Fruit fly (Drosophila melanogaster): ENCODE results near the gene Gr66a.
A peak's percentile ranks its signal among the peaks of the same experiment; 100 is the strongest.

Gene Gr66a

dm6 chr3L:8340264-8341095 lies 33.7 kb upstream of the Gr66a start, which contains the start of the genes Prim1 and CG7083 (continued):
- TF ChIP-seq CG4854 (GFP tag; optimal IDR thresholded peaks at IDR 0.05) (peak; percentile 48), Dek (tag; optimal IDR thresholded peaks at IDR 0.05) (no peak), CG15601 (tag; optimal IDR thresholded peaks at IDR 0.05) (peak; percentile 34), fu2 (GFP tag; optimal IDR thresholded peaks at IDR 0.05) (peak; percentile 32), dm (GFP tag; optimal IDR thresholded peaks at IDR 0.05) (peak; percentile 43), ash1 (GFP tag; optimal IDR thresholded peaks at IDR 0.05) (no peak), en (GFP tag; optimal IDR thresholded peaks at IDR 0.05) (peak; percentile 32), Hr51 (GFP tag; optimal IDR thresholded peaks at IDR 0.05) (peak; percentile 57 to 66), CG2129 (GFP tag; IDR thresholded peaks at IDR 0.05; ENCODE audit: partially characterized antibody) (no peak), Fer2 (tag; optimal IDR thresholded peaks at IDR 0.05) (no peak), gro (GFP tag; optimal IDR thresholded peaks at IDR 0.05) (peak; percentile 69), CG17328 (GFP tag; IDR thresholded peaks at IDR 0.05) (peak; percentile 52), Hsf (GFP tag; optimal IDR thresholded peaks at IDR 0.05) (peak; percentile 66), twi (tag; optimal IDR thresholded peaks at IDR 0.05) (no peak), sisA (GFP tag; IDR thresholded peaks at IDR 0.05) (0 out of 2 replicates have a peak, but pooled peaks have one; percentile 22), Ssrp (tag; optimal IDR thresholded peaks at IDR 0.05) (peak; percentile 14), CG11085 (GFP tag; IDR thresholded peaks at IDR 0.05) (no peak), cato (GFP tag; optimal IDR thresholded peaks at IDR 0.05; ENCODE audit: borderline replicate concordance) (no peak), salm (tag; optimal IDR thresholded peaks at IDR 0.05) (peak; percentile 20), disco-r (GFP tag; optimal IDR thresholded peaks at IDR 0.05) (no peak), Trl (optimal IDR thresholded peaks at IDR 0.05) (no peak), Trl (GFP tag; optimal IDR thresholded peaks at IDR 0.05) (peak; percentile 65), row (GFP tag; IDR thresholded peaks at IDR 0.05) (peak; percentile 68), CG10654 (GFP tag; optimal IDR thresholded peaks at IDR 0.05) (peak; percentile 54), CG2199 (GFP tag; IDR thresholded peaks at IDR 0.05) (no peak), CG32532 (GFP tag; IDR thresholded peaks at IDR 0.05) (peak; percentile 58; the same call in 1 of the 2 replicates), trh (GFP tag; optimal IDR thresholded peaks at IDR 0.05) (no peak), so (GFP tag; IDR thresholded peaks at IDR 0.05) (no peak), eve (GFP tag; optimal IDR thresholded peaks at IDR 0.05) (no peak), CG2116 (GFP tag; optimal IDR thresholded peaks at IDR 0.05) (peak; percentile 67), Nf-YB (GFP tag; optimal IDR thresholded peaks at IDR 0.05) (no peak), shn (GFP tag; optimal IDR thresholded peaks at IDR 0.05) (peak; percentile 47), Stat92E (GFP tag; optimal IDR thresholded peaks at IDR 0.05) (no peak), D19A (tag; optimal IDR thresholded peaks at IDR 0.05) (no peak), Blimp-1 (GFP tag; optimal IDR thresholded peaks at IDR 0.05) (peak; percentile 17), Sox102F (GFP tag; optimal IDR thresholded peaks at IDR 0.05) (peak; percentile 53), Neu2 (GFP tag; optimal IDR thresholded peaks at IDR 0.05; ENCODE audit: borderline replicate concordance) (no peak), onecut (GFP tag; IDR thresholded peaks at IDR 0.05) (peak; percentile 24; the same call in 1 of the 2 replicates), CG15011 (GFP tag; optimal IDR thresholded peaks at IDR 0.05) (no peak), Dbx (GFP tag; IDR thresholded peaks at IDR 0.05) (0 out of 3 replicates have a peak, but pooled peaks have one; percentile 43), pan (optimal IDR thresholded peaks at IDR 0.05) (no peak), pan (GFP tag; optimal IDR thresholded peaks at IDR 0.05 in 1 of 2, IDR thresholded peaks at IDR 0.05 in 1 of 2) (peak in 1 of 2 experiments; percentile 64), hth (optimal IDR thresholded peaks at IDR 0.05) (no peak), CoRest (tag; optimal IDR thresholded peaks at IDR 0.05) (peak; percentile 71), jigr1 (GFP tag; IDR thresholded peaks at IDR 0.05) (no peak), sc (optimal IDR thresholded peaks at IDR 0.05) (no peak), sc (GFP tag; optimal IDR thresholded peaks at IDR 0.05) (peak; percentile 48), CG6689 (GFP tag; IDR thresholded peaks at IDR 0.05) (peak; percentile 37; the same call in 1 of the 2 replicates), Med (GFP tag) (peak; percentile 94), CG17186 (GFP tag; optimal IDR thresholded peaks at IDR 0.05) (peak; percentile 81)
